Fruit fly (Drosophila melanogaster): ENCODE results near the gene CG7988.

Gene CG7988

dm6 chr3R:18244171-18245043, 24.1 kb downstream of the CG7988 start (continued):
- TF ChIP-seq slbo (GFP tag; IDR thresholded peaks at IDR 0.05) (peak; percentile 13; the same call in 1 of the 2 replicates), mam (GFP tag; optimal IDR thresholded peaks at IDR 0.05) (no peak), CG2129 (GFP tag; IDR thresholded peaks at IDR 0.05; ENCODE audit: partially characterized antibody) (no peak), pzg (GFP tag; optimal IDR thresholded peaks at IDR 0.05) (peak; percentile 8), dm (GFP tag; optimal IDR thresholded peaks at IDR 0.05) (no peak), CG11560 (tag; IDR thresholded peaks at IDR 0.05) (no peak), NC2α (GFP tag; optimal IDR thresholded peaks at IDR 0.05) (no peak), H15 (GFP tag; IDR thresholded peaks at IDR 0.05) (no peak), sob (GFP tag; IDR thresholded peaks at IDR 0.05) (no peak), MTF-1 (GFP tag; optimal IDR thresholded peaks at IDR 0.05; ENCODE audit: borderline replicate concordance) (no peak), inv (GFP tag; IDR thresholded peaks at IDR 0.05; ENCODE audit: partially characterized antibody) (no peak), Xrp1 (GFP tag; IDR thresholded peaks at IDR 0.05) (peak; percentile 5; the same call in 1 of the 2 replicates), sna (GFP tag; IDR thresholded peaks at IDR 0.05; ENCODE audit: partially characterized antibody) (no peak), CG9817 (tag; optimal IDR thresholded peaks at IDR 0.05) (no peak), ci (GFP tag; IDR thresholded peaks at IDR 0.05) (no peak), CG18599 (GFP tag; optimal IDR thresholded peaks at IDR 0.05) (peak; percentile 17), dpn (GFP tag; optimal IDR thresholded peaks at IDR 0.05) (no peak), CG16779 (GFP tag; IDR thresholded peaks at IDR 0.05) (no peak), Hsf (GFP tag; optimal IDR thresholded peaks at IDR 0.05) (peak; percentile 7), odd (GFP tag; optimal IDR thresholded peaks at IDR 0.05) (no peak), CG9437 (GFP tag; optimal IDR thresholded peaks at IDR 0.05) (peak; percentile 22), CG18262 (tag; optimal IDR thresholded peaks at IDR 0.05) (no peak), ftz-f1 (GFP tag; optimal IDR thresholded peaks at IDR 0.05) (peak; percentile 98), Rfx (GFP tag; IDR thresholded peaks at IDR 0.05) (peak; percentile 28), caup (GFP tag; optimal IDR thresholded peaks at IDR 0.05; ENCODE audit: severe bottlenecking) (no peak), Trl (optimal IDR thresholded peaks at IDR 0.05) (peak; percentile 91 to 94), Trl (GFP tag; optimal IDR thresholded peaks at IDR 0.05) (peak; percentile 43), crp (GFP tag; optimal IDR thresholded peaks at IDR 0.05) (no peak), GATAe (GFP tag; conservative IDR thresholded peaks at IDR 0.05) (no peak), Ets97D (GFP tag; optimal IDR thresholded peaks at IDR 0.05) (no peak), Dref (GFP tag; IDR thresholded peaks at IDR 0.05) (0 out of 2 replicates have a peak, but pooled peaks have one; percentile 13), Fer3 (tag; optimal IDR thresholded peaks at IDR 0.05) (no peak), CG11695 (GFP tag; IDR thresholded peaks at IDR 0.05) (no peak), CG11398 (GFP tag; optimal IDR thresholded peaks at IDR 0.05) (no peak), Mad (GFP tag; optimal IDR thresholded peaks at IDR 0.05) (no peak), Doc2 (GFP tag; IDR thresholded peaks at IDR 0.05) (no peak), CG14710 (tag; optimal IDR thresholded peaks at IDR 0.05) (no peak), sens (GFP tag) (peak; percentile 72), h (optimal IDR thresholded peaks at IDR 0.05) (no peak), dimm (GFP tag; IDR thresholded peaks at IDR 0.05) (no peak), CG14860 (GFP tag; IDR thresholded peaks at IDR 0.05; ENCODE audit: partially characterized antibody) (no peak), Camta (GFP tag; optimal IDR thresholded peaks at IDR 0.05) (no peak), CG2875 (GFP tag; optimal IDR thresholded peaks at IDR 0.05) (no peak), exex (tag; optimal IDR thresholded peaks at IDR 0.05) (peak; percentile 28), Abd-B (GFP tag; optimal IDR thresholded peaks at IDR 0.05) (no peak), p53 (GFP tag; optimal IDR thresholded peaks at IDR 0.05) (no peak), CG12391 (tag; optimal IDR thresholded peaks at IDR 0.05) (no peak), CG11247 (GFP tag; IDR thresholded peaks at IDR 0.05) (no peak), tx (GFP tag; optimal IDR thresholded peaks at IDR 0.05) (no peak), CG12769 (tag; optimal IDR thresholded peaks at IDR 0.05) (peak; percentile 55)

Data from whole organism, embryonic.